Fruit fly (Drosophila melanogaster): ENCODE results near the gene CG7488.

Gene CG7488

DNA sequence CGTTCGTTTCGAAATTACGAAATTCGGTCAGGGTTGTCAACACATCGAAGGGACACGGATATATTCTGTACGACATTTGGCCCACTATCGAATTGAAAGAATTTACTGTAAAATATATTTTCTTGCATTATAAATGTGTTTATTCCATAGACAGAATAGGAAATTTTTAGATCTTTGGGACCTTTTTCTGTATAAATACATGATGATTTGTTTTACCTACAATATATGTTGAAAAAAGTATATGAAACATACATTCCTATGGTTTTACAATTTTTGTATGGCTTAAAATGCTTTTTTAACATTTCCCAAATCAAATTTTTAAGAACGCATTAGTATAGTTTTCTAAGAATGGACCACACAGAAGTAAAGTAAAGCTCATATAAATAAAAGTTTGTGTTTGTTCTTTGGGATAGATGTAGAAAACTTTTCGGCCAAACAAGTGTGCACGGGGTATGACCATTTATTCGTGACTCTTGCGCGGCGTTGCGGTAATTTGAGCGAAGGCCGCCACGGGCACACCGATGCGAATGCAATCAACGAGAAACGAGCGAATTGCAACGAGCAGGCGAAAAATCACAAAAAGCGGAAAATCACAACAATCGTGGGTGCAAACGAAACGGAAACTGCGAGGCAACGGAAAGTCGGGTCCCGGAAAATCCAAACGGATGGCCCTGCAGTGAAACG lies 2.3 kb downstream of the CG7488 start, which contains the start of the genes CG17327, CG44194 and CG7518 (continued):
- TF ChIP-seq Hey (tag; optimal IDR thresholded peaks at IDR 0.05) (no peak), CG3995 (GFP tag; optimal IDR thresholded peaks at IDR 0.05) (peak; percentile 83), Ssrp (tag; optimal IDR thresholded peaks at IDR 0.05) (peak; percentile 2), Dbx (GFP tag; IDR thresholded peaks at IDR 0.05) (no peak), ken (GFP tag; IDR thresholded peaks at IDR 0.05) (no peak), CG8281 (tag; optimal IDR thresholded peaks at IDR 0.05) (no peak), CG8765 (GFP tag; IDR thresholded peaks at IDR 0.05) (no peak), nau (GFP tag; optimal IDR thresholded peaks at IDR 0.05) (no peak), ttk (GFP tag; IDR thresholded peaks at IDR 0.05) (no peak), MBD-R2 (GFP tag; IDR thresholded peaks at IDR 0.05) (peak; percentile 59), NFAT (GFP tag; IDR thresholded peaks at IDR 0.05) (peak; percentile 57), CG6175 (GFP tag; IDR thresholded peaks at IDR 0.05) (no peak)

- TF ChIP-seq sens-2 (GFP tag; IDR thresholded peaks at IDR 0.05) (no peak), MESR4 (GFP tag; optimal IDR thresholded peaks at IDR 0.05) (peak; percentile 4), Opbp (GFP tag; IDR thresholded peaks at IDR 0.05; ENCODE audit: partially characterized antibody) (0 out of 3 replicates have a peak, but pooled peaks have one; percentile 1), Ets65A (GFP tag) (peak; percentile 22), fru (optimal IDR thresholded peaks at IDR 0.05) (no peak), cg (GFP tag; optimal IDR thresholded peaks at IDR 0.05) (peak; percentile 92), CG8388 (GFP tag; optimal IDR thresholded peaks at IDR 0.05) (peak; percentile 97), CG8478 (optimal IDR thresholded peaks at IDR 0.05) (peak; percentile 40), CG4617 (GFP tag; optimal IDR thresholded peaks at IDR 0.05; ENCODE audit: borderline replicate concordance) (peak; percentile 18), Poxn (GFP tag; IDR thresholded peaks at IDR 0.05) (no peak)
These were observed 2.8 kb downstream of the CG7488 start for dm6 chr3R:12998234-12998591.

DNA sequence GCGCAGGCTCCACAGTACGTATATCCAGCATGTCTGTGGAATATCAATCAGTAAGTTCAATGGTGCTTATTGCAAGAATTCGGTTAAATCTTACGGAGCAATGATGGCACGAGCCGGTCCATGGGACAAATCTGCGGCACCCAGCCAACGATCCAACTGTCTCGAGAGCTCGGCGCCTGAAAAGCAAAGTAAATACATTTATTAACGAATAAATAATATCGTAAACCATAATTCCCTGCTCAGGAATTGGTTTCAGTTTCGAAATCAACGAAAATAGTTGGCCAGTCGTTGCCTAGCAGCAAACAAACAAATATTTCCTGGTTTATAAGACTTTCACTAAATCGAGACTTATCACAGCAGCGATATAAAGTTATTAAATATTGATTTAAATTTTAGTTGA lies 14.2 kb downstream of the CG7488 start, which contains the start of gene CG11656:
Gene CG11656, plus strand, starts transcription at position 301 of the 400 bp plus-strand sequence.
- TF ChIP-seq ash1 (GFP tag; optimal IDR thresholded peaks at IDR 0.05): no peak
- TF ChIP-seq CG6813 (GFP tag; optimal IDR thresholded peaks at IDR 0.05): no peak
- no peak for TF ChIP-seq mld (GFP tag; IDR thresholded peaks at IDR 0.05; ENCODE audit: partially characterized antibody)

DNA sequence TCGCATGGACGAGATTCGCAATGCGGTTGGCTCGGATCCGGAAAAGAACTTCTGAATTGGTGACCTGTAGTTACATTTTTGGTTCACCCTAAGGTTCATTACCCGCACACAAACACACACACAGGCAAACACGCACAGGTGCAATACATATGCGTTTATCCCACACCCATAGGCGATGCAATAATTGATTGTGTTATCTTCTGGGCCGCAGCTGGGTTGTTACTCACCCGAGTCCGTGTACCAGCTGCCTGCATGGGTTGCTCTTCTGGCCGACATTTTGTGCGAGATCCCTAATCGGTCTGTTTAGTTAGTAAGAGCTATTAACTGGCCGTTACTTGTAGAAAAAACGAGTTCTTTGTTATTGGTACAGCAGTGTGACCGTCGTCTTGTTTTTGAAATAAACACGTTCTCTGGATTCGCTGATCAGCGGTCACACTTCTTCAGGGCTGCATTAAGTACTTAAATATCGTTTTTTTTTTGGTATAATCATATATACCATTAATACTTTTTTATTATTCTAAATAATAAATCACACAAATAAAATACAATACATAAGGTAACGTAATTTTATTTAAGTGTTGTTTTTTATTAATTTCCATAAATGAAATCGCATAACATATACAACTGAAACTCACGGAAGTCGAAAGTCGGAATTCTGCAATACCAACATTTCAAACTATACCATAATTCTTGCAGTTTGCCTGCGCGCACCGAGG lies 15.6 kb downstream of the CG7488 start, which contains the start of gene CG8031:
Gene CG8031, minus strand, starts transcription at position 406 of the 716 bp plus-strand sequence.
- TF ChIP-seq HmgZ (tag; optimal IDR thresholded peaks at IDR 0.05) (no peak), jing (GFP tag; optimal IDR thresholded peaks at IDR 0.05) (no peak), insv (GFP tag; optimal IDR thresholded peaks at IDR 0.05) (peak in 1 of 2 experiments; percentile 12), usp (GFP tag; optimal IDR thresholded peaks at IDR 0.05) (no peak), CG14710 (tag; optimal IDR thresholded peaks at IDR 0.05) (peak; percentile 83), CG12659 (GFP tag; optimal IDR thresholded peaks at IDR 0.05) (peak; percentile 78), CG34224 (GFP tag; IDR thresholded peaks at IDR 0.05; ENCODE audit: partially characterized antibody) (peak; percentile 28; the same call in 2 of the 3 replicates), YL-1 (GFP tag; optimal IDR thresholded peaks at IDR 0.05) (peak; percentile 46), bbx (GFP tag; IDR thresholded peaks at IDR 0.05; ENCODE audit: partially characterized antibody) (peak; percentile 32; the same call in 1 of the 2 replicates), Nf-YB (GFP tag; optimal IDR thresholded peaks at IDR 0.05) (no peak), CG34422 (GFP tag; IDR thresholded peaks at IDR 0.05) (peak; percentile 66; the same call in 2 of the 3 replicates), chinmo (GFP tag; IDR thresholded peaks at IDR 0.05; ENCODE audit: partially characterized antibody) (peak; percentile 91; the same call in 3 of the 4 replicates), zfh1 (GFP tag; IDR thresholded peaks at IDR 0.05) (0 out of 3 replicates have a peak, but pooled peaks have one; percentile 16), CG12769 (tag; optimal IDR thresholded peaks at IDR 0.05) (no peak), CG10321 (GFP tag; IDR thresholded peaks at IDR 0.05) (0 out of 2 replicates have a peak, but pooled peaks have one; percentile 16), nmo (GFP tag; optimal IDR thresholded peaks at IDR 0.05) (peak; percentile 68), Sin3A (optimal IDR thresholded peaks at IDR 0.05) (peak; percentile 91), TFAM (GFP tag; optimal IDR thresholded peaks at IDR 0.05) (no peak), CG14050 (GFP tag; IDR thresholded peaks at IDR 0.05) (0 out of 3 replicates have a peak, but pooled peaks have one; percentile 18), CG3847 (GFP tag; IDR thresholded peaks at IDR 0.05) (peak; percentile 54)

Data from whole organism, embryonic.